Fruit fly (Drosophila melanogaster) Kc167 (cell line): Measurements from ENCODE around the gene sif.

Experiments
- Myc ChIP-seq: fragments of >200 bp; optimal IDR thresholded peaks from 2 replicates; lab custom pipeline; 2017; ENCODE audit warnings: missing external identifiers
- ttk ChIP-seq: sonication (Bioruptor generic); optimal IDR thresholded peaks from 2 replicates; lab custom pipeline; 2017; ENCODE audit warnings: missing external identifiers

dm6 chr3L:5641547-5641946 lies 16.2 kb upstream of the sif start:
- TF ChIP-seq ttk (no peak), Myc (lab: Kevin White, UChicago) (no peak)
